Worm (Caenorhabditis elegans) whole organism, late embryonic: ENCODE data around the gene sid-5.

Experiments
- C08G9.2 ChIP-seq: sonication (generic microtip); optimal IDR thresholded peaks from 2 replicates; lab custom pipeline; 2016; ENCODE audit warnings: mild to moderate bottlenecking, missing genetic modification characterization, moderate library complexity, missing compliant biosample characterization
- K02D7.2 ChIP-seq: sonication (generic microtip); optimal IDR thresholded peaks from 2 replicates; lab custom pipeline; 2017; ENCODE audit warnings: mild to moderate bottlenecking, missing genetic modification characterization, missing compliant biosample characterization
- ama-1 ChIP-seq: fragments of 150-350 bp; optimal IDR thresholded peaks from 2 replicates; lab custom pipeline; 2014
- fkh-10 ChIP-seq: fragments of 150-350 bp; optimal IDR thresholded peaks from 2 replicates; lab custom pipeline; 2014; ENCODE audit warnings: missing biosample characterization, missing genetic modification reagents, missing genetic modification characterization
- lim-6 ChIP-seq: sonication (generic microtip); optimal IDR thresholded peaks from 2 replicates; lab custom pipeline; 2016; ENCODE audit warnings: missing genetic modification characterization, missing compliant biosample characterization
- lin-11 ChIP-seq: fragments of 200-800 bp; sonication (Bioruptor generic); optimal IDR thresholded peaks from 2 replicates; lab custom pipeline; 2018; ENCODE audit warnings: mild to moderate bottlenecking, missing genetic modification characterization, missing compliant biosample characterization
- pha-4 ChIP-seq: fragments of 150-350 bp; optimal IDR thresholded peaks from 2 replicates; lab custom pipeline; 2018; ENCODE audit warnings: missing biosample characterization, missing genetic modification reagents, missing genetic modification characterization
- sox-2 ChIP-seq: fragments of 200-800 bp; sonication (Bioruptor generic); IDR thresholded peaks from 2 replicates; pipeline ENCODE4 v1.3.6; 2022; ENCODE audit warnings: missing genetic modification reagents, missing genetic modification characterization, missing compliant biosample characterization
- ztf-16 ChIP-seq: sonication (generic microtip); optimal IDR thresholded peaks from 2 replicates; lab custom pipeline; 2017; ENCODE audit warnings: missing genetic modification characterization, missing compliant biosample characterization

ce11 chrX:6875273-6875672 lies 29.2 kb upstream of the sid-5 start:
- TF ChIP-seq lin-11 (tag; lab: Kevin White, UChicago), result no peak
- no peak for TF ChIP-seq ztf-16 (tag; lab: Kevin White, UChicago)
- no peak for TF ChIP-seq ama-1 (lab: Kevin White, UChicago)
- no peak for TF ChIP-seq lim-6 (tag; lab: Kevin White, UChicago)
- no peak for TF ChIP-seq pha-4 (tag; lab: Kevin White, UChicago)
- no peak for TF ChIP-seq K02D7.2 (tag; lab: Kevin White, UChicago)
- TF ChIP-seq sox-2 (GFP tag; lab: Robert Waterston, UW), result no peak
- TF ChIP-seq C08G9.2 (tag; lab: Kevin White, UChicago), result no peak
- TF ChIP-seq fkh-10 (GFP tag; lab: Kevin White, UChicago), result no peak
